Fruit fly (Drosophila melanogaster) whole organism, embryonic: ENCODE measurements around the gene RpS30.

Experiments used
- Atf3 ChIP-seq: fragments of 200-800 bp; sonication (Bioruptor generic); optimal IDR thresholded peaks from 3 replicates; lab custom pipeline; 2016; ENCODE audit warnings: missing biosample characterization, missing genetic modification characterization
- Awh ChIP-seq: fragments of 200-800 bp; sonication (Bioruptor generic); IDR thresholded peaks from 2 replicates; pipeline ENCODE4, ENCODE4 v1.3.6; 2022; ENCODE audit warnings: missing biosample characterization, missing genetic modification characterization
- Blimp-1 ChIP-seq: fragments of 200-800 bp; sonication (Bioruptor generic); optimal IDR thresholded peaks from 3 replicates; lab custom pipeline; 2018; ENCODE audit warnings: missing biosample characterization, missing genetic modification characterization, mild to moderate bottlenecking, moderate library complexity, missing genetic modification reagents
- BtbVII ChIP-seq: fragments of 200-800 bp; sonication (Bioruptor generic); optimal IDR thresholded peaks from 3 replicates; lab custom pipeline; 2017; ENCODE audit warnings: missing biosample characterization, mild to moderate bottlenecking, missing genetic modification characterization
- CG10147 ChIP-seq: fragments of 200-800 bp; sonication (Bioruptor generic); optimal IDR thresholded peaks from 2 replicates; lab custom pipeline; 2019; ENCODE audit warnings: missing biosample characterization, mild to moderate bottlenecking, missing genetic modification characterization, moderate library complexity
- CG12236 ChIP-seq: fragments of 200-800 bp; sonication (Bioruptor generic); optimal IDR thresholded peaks from 2 replicates; lab custom pipeline; 2016; ENCODE audit warnings: missing biosample characterization, missing genetic modification characterization
- CG13894 ChIP-seq: fragments of 200-800 bp; sonication (Bioruptor generic); optimal IDR thresholded peaks from 3 replicates; lab custom pipeline; 2018; ENCODE audit warnings: missing biosample characterization, mild to moderate bottlenecking, missing genetic modification characterization, moderate library complexity
- CG14441 ChIP-seq: fragments of 200-800 bp; sonication (Bioruptor generic); IDR thresholded peaks from 2 replicates; pipeline ENCODE4 v1.3.6; 2022; ENCODE audit warnings: missing biosample characterization, missing genetic modification characterization
- CG15696 ChIP-seq: fragments of 200-800 bp; sonication (Bioruptor generic); optimal IDR thresholded peaks from 2 replicates; lab custom pipeline; 2019; ENCODE audit warnings: missing biosample characterization, mild to moderate bottlenecking, missing genetic modification characterization, moderate library complexity
- CG18262 ChIP-seq: fragments of 200-800 bp; optimal IDR thresholded peaks from 3 replicates; lab custom pipeline; 2019; ENCODE audit warnings: missing biosample characterization, mild to moderate bottlenecking, missing genetic modification characterization, moderate library complexity
- CG18764 ChIP-seq: fragments of 200-800 bp; sonication (Bioruptor generic); optimal IDR thresholded peaks from 3 replicates; lab custom pipeline; 2016; ENCODE audit warnings: missing biosample characterization, missing genetic modification characterization
- CG4282 ChIP-seq: fragments of 200-800 bp; sonication (Bioruptor generic); optimal IDR thresholded peaks from 2 replicates; lab custom pipeline; 2016; ENCODE audit warnings: missing biosample characterization, missing genetic modification characterization
- CG4730 ChIP-seq: fragments of 200-800 bp; sonication (Bioruptor generic); IDR thresholded peaks from 2 replicates; pipeline ENCODE4 v1.3.6; 2022; ENCODE audit warnings: missing biosample characterization, missing genetic modification characterization
- CG4854 ChIP-seq: fragments of 200-800 bp; sonication (Bioruptor generic); optimal IDR thresholded peaks from 2 replicates; lab custom pipeline; 2016; ENCODE audit warnings: missing biosample characterization, missing genetic modification characterization, inconsistent platforms
- CG7357 ChIP-seq: fragments of 200-800 bp; sonication (Bioruptor generic); IDR thresholded peaks from 3 replicates; pipeline ENCODE4 v1.3.6; 2022; ENCODE audit warnings: missing biosample characterization, missing genetic modification characterization
- CG7963 ChIP-seq: fragments of 200-800 bp; sonication (Bioruptor generic); IDR thresholded peaks from 3 replicates; pipeline ENCODE4 v1.3.6; 2022; ENCODE audit warnings: missing biosample characterization, missing genetic modification characterization; ENCODE audit not compliant: partially characterized antibody
- Deaf1 ChIP-seq: fragments of 200-800 bp; optimal IDR thresholded peaks from 3 replicates; lab custom pipeline; 2019; ENCODE audit warnings: missing biosample characterization, mild to moderate bottlenecking, missing genetic modification characterization, moderate library complexity
- Dref ChIP-seq: fragments of 200-800 bp; sonication (Bioruptor generic); IDR thresholded peaks from 2 replicates; pipeline ENCODE4 v1.3.6; 2022; ENCODE audit warnings: missing biosample characterization, missing genetic modification characterization
- Eip74EF ChIP-seq, 2 experiments: fragments of 200-800 bp in 1 of 2; fragments of >200 bp in 1 of 2; sonication (Bioruptor generic) in 1 of 2; optimal IDR thresholded peaks; 2 replicates each; lab custom pipeline; 2017 to 2019; ENCODE audit warnings: missing biosample characterization in 2 of 2, missing genetic modification characterization in 2 of 2, mild to moderate bottlenecking in 1 of 2, moderate library complexity in 1 of 2
- Hmr ChIP-seq: fragments of 200-800 bp; sonication (Bioruptor generic); optimal IDR thresholded peaks from 3 replicates; lab custom pipeline; 2017; ENCODE audit warnings: mild to moderate bottlenecking, missing biosample characterization, missing genetic modification reagents, missing genetic modification characterization
- Hr78 ChIP-seq, 2 experiments: fragments of 200-800 bp in 1 of 2; fragments of >200 bp in 1 of 2; sonication (Bioruptor generic) in 1 of 2; optimal IDR thresholded peaks; 2 replicates each; lab custom pipeline; 2017 to 2019; ENCODE audit warnings: missing biosample characterization in 2 of 2, missing genetic modification characterization in 2 of 2, mild to moderate bottlenecking in 1 of 2, moderate library complexity in 1 of 2
- Hsf ChIP-seq: fragments of 200-800 bp; sonication (Bioruptor generic); optimal IDR thresholded peaks from 3 replicates; lab custom pipeline; 2016; ENCODE audit warnings: missing biosample characterization, missing genetic modification characterization
- Meics ChIP-seq: fragments of 200-800 bp; sonication (Bioruptor generic); optimal IDR thresholded peaks from 2 replicates; lab custom pipeline; 2017; ENCODE audit warnings: missing biosample characterization, mild to moderate bottlenecking, missing genetic modification characterization
- Nf-YA ChIP-seq: fragments of 200-800 bp; sonication (Bioruptor generic); IDR thresholded peaks from 2 replicates; pipeline ENCODE4 v1.3.6; 2022; ENCODE audit warnings: missing biosample characterization, missing genetic modification characterization
- Oaz ChIP-seq: fragments of 200-800 bp; sonication (Bioruptor generic); IDR thresholded peaks from 2 replicates; pipeline ENCODE4 v1.3.6; 2022; ENCODE audit warnings: missing biosample characterization, missing genetic modification characterization
- Tbp ChIP-seq: fragments of >200 bp; optimal IDR thresholded peaks from 2 replicates; lab custom pipeline; 2018; ENCODE audit warnings: missing biosample characterization, missing genetic modification characterization
- Trl ChIP-seq, 3 experiments: fragments of >200 bp in 2 of 3; fragments of 200-800 bp in 1 of 3; sonication (Bioruptor generic) in 1 of 3; optimal IDR thresholded peaks; 2 replicates in 1 of 3; 3 replicates in 2 of 3; lab custom pipeline; 2016 to 2017; ENCODE audit warnings: missing biosample characterization in 1 of 3, missing genetic modification characterization in 1 of 3
- Xrp1 ChIP-seq: fragments of 200-800 bp; sonication (Bioruptor generic); IDR thresholded peaks from 2 replicates; pipeline ENCODE4 v1.3.6; 2022; ENCODE audit warnings: missing biosample characterization, missing genetic modification characterization
- ash1 ChIP-seq: fragments of 200-800 bp; sonication (Bioruptor generic); optimal IDR thresholded peaks from 2 replicates; lab custom pipeline; 2018; ENCODE audit warnings: missing biosample characterization, mild to moderate bottlenecking, missing genetic modification characterization
- br ChIP-seq: fragments of >200 bp; optimal IDR thresholded peaks from 2 replicates; lab custom pipeline; 2017
- cas ChIP-seq: fragments of 200-800 bp; sonication (Bioruptor generic); IDR thresholded peaks from 2 replicates; pipeline ENCODE4 v1.3.6; 2022; ENCODE audit warnings: missing biosample characterization, missing genetic modification characterization
- cg ChIP-seq: fragments of 200-800 bp; sonication (Bioruptor generic); optimal IDR thresholded peaks from 3 replicates; lab custom pipeline; 2019; ENCODE audit warnings: missing biosample characterization, mild to moderate bottlenecking, missing genetic modification characterization, moderate library complexity
- chm ChIP-seq: fragments of 200-800 bp; sonication (Bioruptor generic); IDR thresholded peaks from 2 replicates; pipeline ENCODE4 v1.3.6; 2022; ENCODE audit warnings: missing biosample characterization, missing genetic modification characterization
- chn ChIP-seq: fragments of 200-800 bp; sonication (Bioruptor generic); optimal IDR thresholded peaks from 2 replicates; lab custom pipeline; 2016; ENCODE audit warnings: missing biosample characterization, missing genetic modification characterization
- corto ChIP-seq: fragments of 200-800 bp; sonication (Bioruptor generic); optimal IDR thresholded peaks from 2 replicates; lab custom pipeline; 2016; ENCODE audit warnings: missing biosample characterization, mild to moderate bottlenecking, missing genetic modification characterization, moderate library complexity
- crc ChIP-seq: fragments of 200-800 bp; sonication (Bioruptor generic); optimal IDR thresholded peaks from 2 replicates; lab custom pipeline; 2016; ENCODE audit warnings: missing biosample characterization, missing genetic modification characterization
- crp ChIP-seq, 2 experiments: fragments of 200-800 bp; sonication (Bioruptor generic); optimal IDR thresholded peaks; 2 replicates in 1 of 2; 3 replicates in 1 of 2; lab custom pipeline; 2017; ENCODE audit warnings: missing biosample characterization in 2 of 2, missing genetic modification characterization in 2 of 2, mild to moderate bottlenecking in 1 of 2, moderate library complexity in 1 of 2
- en ChIP-seq: fragments of 200-800 bp; sonication (Bioruptor generic); optimal IDR thresholded peaks from 2 replicates; lab custom pipeline; 2016; ENCODE audit warnings: missing biosample characterization, missing genetic modification characterization
- fd3F ChIP-seq: fragments of 200-800 bp; sonication (Bioruptor generic); optimal IDR thresholded peaks from 2 replicates; lab custom pipeline; 2018; ENCODE audit warnings: missing biosample characterization, mild to moderate bottlenecking, missing genetic modification characterization, moderate library complexity
- fd96Cb ChIP-seq: fragments of 200-800 bp; sonication (Bioruptor generic); optimal IDR thresholded peaks from 2 replicates; lab custom pipeline; 2018; ENCODE audit warnings: missing biosample characterization, mild to moderate bottlenecking, missing genetic modification characterization, moderate library complexity
- gro ChIP-seq: fragments of 200-800 bp; sonication (Bioruptor generic); optimal IDR thresholded peaks from 2 replicates; lab custom pipeline; 2016; ENCODE audit warnings: missing biosample characterization, missing genetic modification characterization
- lola ChIP-seq, 3 experiments: fragments of >200 bp in 2 of 3; fragments of 200-800 bp in 1 of 3; sonication (Bioruptor generic) in 1 of 3; optimal IDR thresholded peaks; 2 replicates each; lab custom pipeline; 2017 to 2019; ENCODE audit warnings: missing biosample characterization in 3 of 3, missing genetic modification characterization in 3 of 3, mild to moderate bottlenecking in 1 of 3, moderate library complexity in 1 of 3
- mld ChIP-seq: fragments of 200-800 bp; sonication (Bioruptor generic); IDR thresholded peaks from 3 replicates; pipeline ENCODE4 v1.3.6; 2022; ENCODE audit warnings: missing biosample characterization, missing genetic modification characterization; ENCODE audit not compliant: partially characterized antibody
- nom ChIP-seq: fragments of 200-800 bp; sonication (Bioruptor generic); optimal IDR thresholded peaks from 2 replicates; lab custom pipeline; 2017; ENCODE audit warnings: missing biosample characterization, missing genetic modification characterization, mild to moderate bottlenecking, moderate library complexity, missing genetic modification reagents
- onecut ChIP-seq: fragments of 200-800 bp; sonication (Bioruptor generic); IDR thresholded peaks from 2 replicates; pipeline ENCODE4 v1.3.6; 2022; ENCODE audit warnings: missing biosample characterization, missing genetic modification characterization
- sob ChIP-seq: fragments of 200-800 bp; sonication (Bioruptor generic); IDR thresholded peaks from 2 replicates; pipeline ENCODE4 v1.3.6; 2022; ENCODE audit warnings: missing biosample characterization, missing genetic modification characterization
- tap ChIP-seq: fragments of 200-800 bp; optimal IDR thresholded peaks from 3 replicates; lab custom pipeline; 2019; ENCODE audit warnings: missing biosample characterization, mild to moderate bottlenecking, missing genetic modification characterization, moderate library complexity
- wdn ChIP-seq: fragments of 200-800 bp; sonication (Bioruptor generic); IDR thresholded peaks from 2 replicates; pipeline ENCODE4 v1.3.6; 2022; ENCODE audit warnings: missing biosample characterization, missing genetic modification characterization

The RpS30 gene

DNA sequence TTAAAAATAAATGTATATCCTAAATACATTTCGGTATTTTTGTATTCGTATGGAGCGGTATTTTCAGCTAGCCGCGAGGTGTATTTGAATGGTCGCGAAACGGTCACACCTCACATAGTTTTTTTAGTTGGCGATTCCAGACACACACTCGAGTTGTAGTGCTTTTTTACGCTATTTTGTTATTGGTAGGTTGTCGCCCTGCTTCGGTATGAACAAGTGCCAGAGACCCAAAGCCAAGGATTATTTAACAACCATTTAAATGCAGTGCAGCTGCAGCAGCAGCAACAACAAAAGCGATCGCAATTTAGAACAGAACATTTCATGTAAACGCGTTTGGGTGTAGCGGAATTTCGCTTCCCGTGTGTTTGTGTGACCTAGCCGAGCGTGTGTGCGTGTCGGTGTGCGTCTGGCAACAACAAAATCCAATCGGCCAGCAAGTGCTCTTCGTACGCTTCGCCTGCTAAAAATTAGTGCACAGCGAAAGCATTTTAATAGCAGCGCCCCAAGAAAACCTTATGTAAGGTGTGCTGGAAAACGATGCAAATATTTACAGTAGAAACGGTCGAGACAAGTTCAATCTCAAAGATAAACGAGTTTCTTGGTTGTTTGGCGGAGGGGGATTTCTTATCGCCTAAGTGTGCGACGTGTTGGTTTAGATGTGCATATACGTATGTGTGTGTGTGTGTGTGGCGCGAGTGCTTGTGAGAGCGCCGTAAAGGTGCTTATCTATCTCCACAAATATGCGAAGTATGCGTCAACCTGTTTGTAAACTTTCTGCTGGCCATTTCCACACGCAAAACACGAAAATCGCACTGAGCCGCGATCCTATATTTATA lies 17.4 kb upstream of the RpS30 start, which contains the start of gene Synd (continued):
- TF ChIP-seq sob (peak; percentile 33; the same call in 1 of the 2 replicates), CG12236 (GFP tag; lab: Kevin White, UChicago) (no peak), wdn (GFP tag; lab: Robert Waterston, UW) (no peak), fd96Cb (tag; lab: Kevin White, UChicago) (no peak), CG18764 (GFP tag; lab: Kevin White, UChicago) (no peak), Nf-YA (GFP tag; lab: Robert Waterston, UW) (no peak), en (GFP tag; lab: Kevin White, UChicago) (no peak), fd3F (GFP tag; lab: Kevin White, UChicago) (no peak), Blimp-1 (no peak), Hsf (no peak), Xrp1 (GFP tag; lab: Robert Waterston, UW) (no peak), CG18262 (tag; lab: Kevin White, UChicago) (peak; percentile 10), CG7963 (GFP tag; lab: Robert Waterston, UW) (no peak), Trl (optimal IDR thresholded peaks at IDR 0.05; lab: Kevin White, UChicago) (peak in 1 of 2 experiments; percentile 6), Trl (GFP tag; optimal IDR thresholded peaks at IDR 0.05; lab: Kevin White, UChicago) (no peak), CG4854 (GFP tag; lab: Kevin White, UChicago) (no peak), Hmr (GFP tag; lab: Kevin White, UChicago) (peak; percentile 38), BtbVII (peak; percentile 69), CG4282 (GFP tag; lab: Kevin White, UChicago) (peak; percentile 17), gro (GFP tag; lab: Kevin White, UChicago) (peak; percentile 43), chn (no peak), CG10147 (GFP tag; lab: Kevin White, UChicago) (peak; percentile 54), lola (GFP tag; optimal IDR thresholded peaks at IDR 0.05; lab: Kevin White, UChicago) (peak in 1 of 3 experiments; percentile 81), br (lab: Kevin White, UChicago) (no peak), cas (GFP tag; lab: Robert Waterston, UW) (no peak), ash1 (GFP tag; lab: Kevin White, UChicago) (no peak), Dref (GFP tag; lab: Robert Waterston, UW) (no peak), CG13894 (tag; lab: Kevin White, UChicago) (peak; percentile 3), chm (GFP tag; lab: Robert Waterston, UW) (peak; percentile 46; the same call in 1 of the 2 replicates), mld (GFP tag; lab: Robert Waterston, UW) (no peak), crp (GFP tag; optimal IDR thresholded peaks at IDR 0.05; lab: Kevin White, UChicago) (peak in 1 of 2 experiments; percentile 64), crc (GFP tag; lab: Kevin White, UChicago) (no peak), Awh (no peak), Eip74EF (GFP tag; optimal IDR thresholded peaks at IDR 0.05; lab: Kevin White, UChicago) (peak in 1 of 2 experiments; percentile 31), corto (GFP tag; lab: Kevin White, UChicago) (no peak), CG4730 (GFP tag; lab: Robert Waterston, UW) (no peak), Meics (GFP tag; lab: Kevin White, UChicago) (peak; percentile 49), CG7357 (peak; percentile 24; the same call in 1 of the 3 replicates), cg (GFP tag; lab: Kevin White, UChicago) (peak; percentile 96), CG14441 (peak; percentile 44; the same call in 1 of the 2 replicates), onecut (GFP tag; lab: Robert Waterston, UW) (no peak), CG15696 (tag; lab: Kevin White, UChicago) (no peak), Deaf1 (peak; percentile 68), nom (peak; percentile 48), Hr78 (GFP tag; optimal IDR thresholded peaks at IDR 0.05; lab: Kevin White, UChicago) (peak in 1 of 2 experiments; percentile 85), Oaz (GFP tag; lab: Robert Waterston, UW) (no peak), Tbp (peak; percentile 19), tap (tag; lab: Kevin White, UChicago) (no peak), Atf3 (GFP tag; lab: Kevin White, UChicago) (no peak)
